Fruit fly (Drosophila melanogaster) whole organism, embryonic: ENCODE data around the gene Eip63E.

Experiments used
- Atf6 ChIP-seq: fragments of 200-800 bp; sonication (Bioruptor generic); IDR thresholded peaks from 2 replicates; pipeline ENCODE4 v1.3.6; 2022; ENCODE audit warnings: missing biosample characterization, missing genetic modification characterization
- Bgb ChIP-seq: fragments of 200-800 bp; sonication (Bioruptor generic); IDR thresholded peaks from 2 replicates; pipeline ENCODE4 v1.3.6; 2022; ENCODE audit warnings: missing biosample characterization, missing genetic modification characterization; ENCODE audit not compliant: partially characterized antibody
- BtbVII ChIP-seq: fragments of 200-800 bp; sonication (Bioruptor generic); optimal IDR thresholded peaks from 3 replicates; lab custom pipeline; 2017; ENCODE audit warnings: missing biosample characterization, mild to moderate bottlenecking, missing genetic modification characterization
- CG10267 ChIP-seq: fragments of 200-800 bp; sonication (Bioruptor generic); optimal IDR thresholded peaks from 2 replicates; lab custom pipeline; 2018; ENCODE audit warnings: missing biosample characterization, mild to moderate bottlenecking, missing genetic modification characterization, moderate library complexity
- CG13287 ChIP-seq: fragments of 200-800 bp; sonication (Bioruptor generic); IDR thresholded peaks from 2 replicates; pipeline ENCODE4 v1.3.6; 2022; ENCODE audit warnings: missing biosample characterization, missing genetic modification characterization; ENCODE audit not compliant: partially characterized antibody
- CG15011 ChIP-seq: fragments of 200-800 bp; sonication (Bioruptor generic); optimal IDR thresholded peaks from 3 replicates; lab custom pipeline; 2018; ENCODE audit warnings: missing biosample characterization, mild to moderate bottlenecking, missing genetic modification characterization
- CG16813 ChIP-seq: fragments of 200-800 bp; sonication (Bioruptor generic); IDR thresholded peaks from 3 replicates; pipeline ENCODE4 v1.3.6; 2022; ENCODE audit warnings: missing biosample characterization, missing genetic modification characterization; ENCODE audit not compliant: partially characterized antibody
- CG17186 ChIP-seq: fragments of 200-800 bp; sonication (Bioruptor generic); optimal IDR thresholded peaks from 3 replicates; lab custom pipeline; 2017; ENCODE audit warnings: missing biosample characterization, missing genetic modification reagents, missing genetic modification characterization
- CG17328 ChIP-seq: fragments of 200-800 bp; sonication (Bioruptor generic); IDR thresholded peaks from 2 replicates; pipeline ENCODE4 v1.3.6; 2022; ENCODE audit warnings: missing biosample characterization, missing genetic modification characterization
- CG17829 ChIP-seq: fragments of 200-800 bp; optimal IDR thresholded peaks from 2 replicates; lab custom pipeline; 2019; ENCODE audit warnings: missing biosample characterization, mild to moderate bottlenecking, missing genetic modification characterization, moderate library complexity
- CG2678 ChIP-seq: fragments of 200-800 bp; sonication (Bioruptor generic); optimal IDR thresholded peaks from 3 replicates; lab custom pipeline; 2019; ENCODE audit warnings: missing biosample characterization, mild to moderate bottlenecking, missing genetic modification characterization, moderate library complexity
- CG31224 ChIP-seq: fragments of 200-800 bp; sonication (Bioruptor generic); IDR thresholded peaks from 2 replicates; pipeline ENCODE4 v1.3.6; 2022; ENCODE audit warnings: missing biosample characterization, missing genetic modification characterization
- CG34224 ChIP-seq: fragments of 200-800 bp; sonication (Bioruptor generic); IDR thresholded peaks from 3 replicates; pipeline ENCODE4 v1.3.6; 2022; ENCODE audit warnings: missing biosample characterization, missing genetic modification characterization; ENCODE audit not compliant: partially characterized antibody
- CG34376 ChIP-seq: fragments of 200-800 bp; sonication (Bioruptor generic); optimal IDR thresholded peaks from 2 replicates; lab custom pipeline; 2018; ENCODE audit warnings: missing biosample characterization, mild to moderate bottlenecking, missing genetic modification characterization
- CG3995 ChIP-seq: fragments of 200-800 bp; sonication (Bioruptor generic); optimal IDR thresholded peaks from 3 replicates; lab custom pipeline; 2016; ENCODE audit warnings: missing biosample characterization, missing genetic modification characterization
- CG4360 ChIP-seq: fragments of 200-800 bp; sonication (Bioruptor generic); IDR thresholded peaks from 2 replicates; pipeline ENCODE4 v1.3.6; 2022; ENCODE audit warnings: missing biosample characterization, missing genetic modification characterization
- CG43689 ChIP-seq: fragments of 200-800 bp; sonication (Bioruptor generic); IDR thresholded peaks from 2 replicates; pipeline ENCODE4 v1.3.6; 2022; ENCODE audit warnings: missing biosample characterization, missing genetic modification characterization
- CG4617 ChIP-seq: fragments of 200-800 bp; sonication (Bioruptor generic); optimal IDR thresholded peaks from 3 replicates; lab custom pipeline; 2016; ENCODE audit warnings: missing biosample characterization, missing genetic modification characterization, borderline replicate concordance
- CG6765 ChIP-seq: fragments of 200-800 bp; sonication (Bioruptor generic); optimal IDR thresholded peaks from 3 replicates; lab custom pipeline; 2017; ENCODE audit warnings: missing biosample characterization, mild to moderate bottlenecking, missing genetic modification characterization
- Dek ChIP-seq: fragments of 200-800 bp; sonication (Bioruptor generic); optimal IDR thresholded peaks from 3 replicates; lab custom pipeline; 2019; ENCODE audit warnings: missing biosample characterization, mild to moderate bottlenecking, missing genetic modification characterization, moderate library complexity
- Dp ChIP-seq: fragments of 200-800 bp; sonication (Bioruptor generic); optimal IDR thresholded peaks from 2 replicates; lab custom pipeline; 2018; ENCODE audit warnings: missing biosample characterization, mild to moderate bottlenecking, missing genetic modification characterization, moderate library complexity
- Fer1 ChIP-seq: fragments of 200-800 bp; sonication (Bioruptor generic); optimal IDR thresholded peaks from 2 replicates; lab custom pipeline; 2017; ENCODE audit warnings: missing biosample characterization, mild to moderate bottlenecking, missing genetic modification characterization
- Hr3 ChIP-seq: fragments of 200-800 bp; sonication (Bioruptor generic); optimal IDR thresholded peaks from 3 replicates; lab custom pipeline; 2016; ENCODE audit warnings: missing biosample characterization, missing genetic modification characterization
- Hr51 ChIP-seq, 2 experiments: fragments of 200-800 bp; sonication (Bioruptor generic); optimal IDR thresholded peaks; 2 replicates in 1 of 2; 3 replicates in 1 of 2; lab custom pipeline; 2016 to 2018; ENCODE audit warnings: missing biosample characterization in 2 of 2, missing genetic modification characterization in 2 of 2, mild to moderate bottlenecking in 1 of 2, moderate library complexity in 1 of 2
- Hr78 ChIP-seq, 2 experiments: fragments of 200-800 bp in 1 of 2; fragments of >200 bp in 1 of 2; sonication (Bioruptor generic) in 1 of 2; optimal IDR thresholded peaks; 2 replicates each; lab custom pipeline; 2017 to 2019; ENCODE audit warnings: missing biosample characterization in 2 of 2, missing genetic modification characterization in 2 of 2, mild to moderate bottlenecking in 1 of 2, moderate library complexity in 1 of 2
- Jarid2 ChIP-seq: fragments of 200-800 bp; sonication (Bioruptor generic); optimal IDR thresholded peaks from 3 replicates; lab custom pipeline; 2017; ENCODE audit warnings: mild to moderate bottlenecking, missing biosample characterization, missing genetic modification reagents, missing genetic modification characterization
- MBD-R2 ChIP-seq: fragments of 200-800 bp; sonication (Bioruptor generic); IDR thresholded peaks from 2 replicates; pipeline ENCODE4 v1.3.6; 2022; ENCODE audit warnings: missing biosample characterization, missing genetic modification characterization
- Max ChIP-seq: fragments of 200-800 bp; sonication (Bioruptor generic); optimal IDR thresholded peaks from 2 replicates; lab custom pipeline; 2016; ENCODE audit warnings: missing biosample characterization, mild to moderate bottlenecking, missing genetic modification characterization
- Scr ChIP-seq: fragments of 200-800 bp; sonication (Bioruptor generic); IDR thresholded peaks from 2 replicates; pipeline ENCODE4 v1.3.6; 2022; ENCODE audit warnings: missing biosample characterization, missing genetic modification characterization; ENCODE audit not compliant: partially characterized antibody
- YL-1 ChIP-seq: fragments of 200-800 bp; sonication (Bioruptor generic); optimal IDR thresholded peaks from 3 replicates; lab custom pipeline; 2017; ENCODE audit warnings: missing biosample characterization, mild to moderate bottlenecking, missing genetic modification characterization
- ab ChIP-seq: fragments of 200-800 bp; sonication (Bioruptor generic); optimal IDR thresholded peaks from 2 replicates; lab custom pipeline; 2016; ENCODE audit warnings: missing biosample characterization, missing genetic modification characterization
- ato ChIP-seq: fragments of 200-800 bp; sonication (Bioruptor generic); IDR thresholded peaks from 2 replicates; pipeline ENCODE4 v1.3.6; 2022; ENCODE audit warnings: missing biosample characterization, missing genetic modification characterization; ENCODE audit not compliant: partially characterized antibody
- caup ChIP-seq: fragments of 200-800 bp; sonication (Bioruptor generic); optimal IDR thresholded peaks from 3 replicates; lab custom pipeline; 2017; ENCODE audit warnings: missing biosample characterization, mild to moderate bottlenecking, missing genetic modification characterization, moderate library complexity; ENCODE audit not compliant: severe bottlenecking
- crol ChIP-seq: fragments of 200-800 bp; sonication (Bioruptor generic); IDR thresholded peaks from 2 replicates; pipeline ENCODE4 v1.3.6; 2022; ENCODE audit warnings: missing biosample characterization, missing genetic modification characterization
- crp ChIP-seq, 2 experiments: fragments of 200-800 bp; sonication (Bioruptor generic); optimal IDR thresholded peaks; 2 replicates in 1 of 2; 3 replicates in 1 of 2; lab custom pipeline; 2017; ENCODE audit warnings: missing biosample characterization in 2 of 2, missing genetic modification characterization in 2 of 2, mild to moderate bottlenecking in 1 of 2, moderate library complexity in 1 of 2
- cwo ChIP-seq: fragments of 200-800 bp; sonication (Bioruptor generic); optimal IDR thresholded peaks from 3 replicates; lab custom pipeline; 2017; ENCODE audit warnings: missing biosample characterization, missing genetic modification characterization, mild to moderate bottlenecking, moderate library complexity, missing genetic modification reagents
- dm ChIP-seq: fragments of 200-800 bp; sonication (Bioruptor generic); optimal IDR thresholded peaks from 3 replicates; lab custom pipeline; 2016; ENCODE audit warnings: missing biosample characterization, missing genetic modification characterization
- fd64A ChIP-seq: fragments of 200-800 bp; sonication (Bioruptor generic); optimal IDR thresholded peaks from 3 replicates; lab custom pipeline; 2018; ENCODE audit warnings: missing biosample characterization, mild to moderate bottlenecking, missing genetic modification characterization
- gsb-n ChIP-seq: fragments of 200-800 bp; sonication (Bioruptor generic); optimal IDR thresholded peaks from 3 replicates; lab custom pipeline; 2018; ENCODE audit warnings: missing biosample characterization, mild to moderate bottlenecking, missing genetic modification characterization
- hkb ChIP-seq, 2 experiments: fragments of 200-800 bp in 1 of 2; fragments of >200 bp in 1 of 2; sonication (Bioruptor generic) in 1 of 2; IDR thresholded peaks in 1 of 2; optimal IDR thresholded peaks in 1 of 2; 2 replicates each; pipeline versions ENCODE4 v1.3.6 to Lab custom; 2017 to 2022; ENCODE audit warnings: missing biosample characterization in 1 of 2, missing genetic modification characterization in 1 of 2
- mam ChIP-seq: fragments of 200-800 bp; sonication (Bioruptor generic); optimal IDR thresholded peaks from 3 replicates; lab custom pipeline; 2016; ENCODE audit warnings: missing biosample characterization, missing genetic modification characterization
- sna ChIP-seq: fragments of 200-800 bp; sonication (Bioruptor generic); IDR thresholded peaks from 2 replicates; pipeline ENCODE4 v1.3.6; 2022; ENCODE audit warnings: missing biosample characterization, missing genetic modification characterization; ENCODE audit not compliant: partially characterized antibody
- so ChIP-seq: fragments of 200-800 bp; sonication (Bioruptor generic); IDR thresholded peaks from 3 replicates; pipeline ENCODE4 v1.3.6; 2022; ENCODE audit warnings: missing biosample characterization, missing genetic modification characterization
- vfl ChIP-seq: fragments of 200-800 bp; sonication (Bioruptor generic); optimal IDR thresholded peaks from 2 replicates; lab custom pipeline; 2016; ENCODE audit warnings: missing biosample characterization, missing genetic modification characterization
- vnd ChIP-seq: fragments of 200-800 bp; sonication (Bioruptor generic); IDR thresholded peaks from 3 replicates; pipeline ENCODE4 v1.3.6; 2022; ENCODE audit warnings: missing biosample characterization, missing genetic modification characterization; ENCODE audit not compliant: partially characterized antibody

Eip63E gene

DNA sequence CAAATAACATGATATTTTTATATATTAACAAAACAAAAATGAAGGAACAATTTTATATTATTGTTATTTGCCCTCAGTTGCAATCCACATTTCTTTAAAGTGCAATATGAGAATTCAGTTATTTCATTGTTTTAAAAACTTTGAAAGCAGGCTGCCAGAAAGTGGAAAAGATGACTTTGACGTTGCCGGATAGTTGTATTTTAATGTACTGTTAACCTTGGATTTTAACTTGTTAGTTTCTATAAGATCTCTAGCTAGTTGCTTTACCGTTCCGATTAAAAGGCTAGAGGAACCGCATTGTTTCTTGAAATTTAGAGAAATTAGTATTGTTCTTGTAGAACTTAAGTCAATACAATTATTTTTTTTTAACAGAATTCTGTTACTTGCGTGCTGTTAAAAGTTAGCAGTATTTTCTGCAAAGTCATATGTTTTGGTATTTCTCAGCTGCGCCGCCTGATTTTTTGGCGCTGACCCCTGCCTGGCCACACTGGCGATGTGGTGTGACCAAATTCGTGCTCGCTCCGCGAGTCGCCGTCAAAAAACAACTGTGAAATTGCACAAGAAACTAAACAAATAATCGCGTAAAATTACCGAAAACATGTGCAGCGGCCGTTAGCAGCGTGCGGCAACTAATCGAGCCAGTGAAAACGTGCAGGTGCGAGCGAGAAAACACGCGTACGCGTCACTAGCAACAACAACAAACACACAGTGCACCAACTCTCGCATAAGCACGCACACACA is at the start of gene Eip63E (continued):
- peak; percentile 6 for TF ChIP-seq gsb-n
- TF ChIP-seq BtbVII (GFP tag; lab: Kevin White, UChicago): peak; percentile 3
- TF ChIP-seq CG34376 (GFP tag; lab: Kevin White, UChicago): peak; percentile 37
- TF ChIP-seq Max: peak; percentile 2
- TF ChIP-seq CG17829 (tag; lab: Kevin White, UChicago): peak; percentile 55
- no peak for TF ChIP-seq Hr51 (GFP tag; optimal IDR thresholded peaks at IDR 0.05; lab: Kevin White, UChicago)
- TF ChIP-seq Hr3 (GFP tag; lab: Kevin White, UChicago): no peak
- no peak for TF ChIP-seq CG15011 (GFP tag; lab: Kevin White, UChicago)
- peak; percentile 57; the same call in 2 of the 3 replicates for TF ChIP-seq vnd (GFP tag; lab: Robert Waterston, UW)
- no peak for TF ChIP-seq vfl (GFP tag; lab: Kevin White, UChicago)
- peak; percentile 90 for TF ChIP-seq Jarid2 (GFP tag; lab: Kevin White, UChicago)
- peak; percentile 98 for TF ChIP-seq CG4360 (GFP tag; lab: Robert Waterston, UW)
- TF ChIP-seq Atf6: peak; percentile 26; the same call in 1 of the 2 replicates
- no peak for TF ChIP-seq CG3995
- TF ChIP-seq Hr78 (GFP tag; optimal IDR thresholded peaks at IDR 0.05; lab: Kevin White, UChicago): peak in 1 of 2 experiments; percentile 17
- 0 out of 3 replicates have a peak, but pooled peaks have one; percentile 41 for TF ChIP-seq CG16813 (GFP tag; lab: Robert Waterston, UW)
- peak; percentile 38 for TF ChIP-seq hkb (optimal IDR thresholded peaks at IDR 0.05; lab: Kevin White, UChicago)
- TF ChIP-seq hkb (GFP tag; IDR thresholded peaks at IDR 0.05; lab: Robert Waterston, UW): peak; percentile 39
- TF ChIP-seq mam (GFP tag; lab: Kevin White, UChicago): no peak
- TF ChIP-seq CG6765 (GFP tag; lab: Kevin White, UChicago): peak; percentile 7
- peak; percentile 21 for TF ChIP-seq Dp (GFP tag; lab: Kevin White, UChicago)
- TF ChIP-seq Bgb (GFP tag; lab: Robert Waterston, UW): peak; percentile 49; the same call in 1 of the 2 replicates
- TF ChIP-seq MBD-R2 (GFP tag; lab: Robert Waterston, UW): peak; percentile 70
- peak; percentile 52; the same call in 1 of the 2 replicates for TF ChIP-seq CG13287 (GFP tag; lab: Robert Waterston, UW)
- TF ChIP-seq so: no peak
- TF ChIP-seq CG43689: 0 out of 2 replicates have a peak, but pooled peaks have one; percentile 15
- TF ChIP-seq CG31224 (GFP tag; lab: Robert Waterston, UW): no peak
- TF ChIP-seq Dek (tag; lab: Kevin White, UChicago): no peak
- peak; percentile 87 for TF ChIP-seq CG4617 (GFP tag; lab: Kevin White, UChicago)
- peak; percentile 24 for TF ChIP-seq CG2678 (tag; lab: Kevin White, UChicago)
- TF ChIP-seq cwo (GFP tag; lab: Kevin White, UChicago): peak; percentile 20
- TF ChIP-seq ato: peak; percentile 65
- TF ChIP-seq caup: no peak
- peak in 1 of 2 experiments; percentile 81 for TF ChIP-seq crp (GFP tag; optimal IDR thresholded peaks at IDR 0.05; lab: Kevin White, UChicago)
- TF ChIP-seq YL-1: peak; percentile 67
- peak; percentile 30 for TF ChIP-seq fd64A (GFP tag; lab: Kevin White, UChicago)
- TF ChIP-seq Scr (GFP tag; lab: Robert Waterston, UW): peak; percentile 46; the same call in 1 of the 2 replicates
- TF ChIP-seq CG10267 (tag; lab: Kevin White, UChicago): peak; percentile 30
- peak; percentile 67 for TF ChIP-seq sna (GFP tag; lab: Robert Waterston, UW)
- peak; percentile 67 for TF ChIP-seq Fer1
- TF ChIP-seq CG17186 (GFP tag; lab: Kevin White, UChicago): peak; percentile 34
- TF ChIP-seq ab (GFP tag; lab: Kevin White, UChicago): no peak
- 0 out of 2 replicates have a peak, but pooled peaks have one; percentile 22 for TF ChIP-seq CG17328 (GFP tag; lab: Robert Waterston, UW)
- TF ChIP-seq dm: peak; percentile 60
- TF ChIP-seq CG34224 (GFP tag; lab: Robert Waterston, UW): 0 out of 3 replicates have a peak, but pooled peaks have one; percentile 10
- TF ChIP-seq crol (GFP tag; lab: Robert Waterston, UW): no peak
